Fruit fly (Drosophila melanogaster) whole organism, embryonic: Measurements from ENCODE around the gene Mzt1.
A peak's percentile ranks its signal among the peaks of the same experiment; 100 is the strongest.

Experiments
- CG10431 ChIP-seq: fragments of 200-800 bp; sonication (Bioruptor generic); optimal IDR thresholded peaks from 3 replicates; lab custom pipeline; 2018; ENCODE audit warnings: missing biosample characterization, mild to moderate bottlenecking, missing genetic modification characterization
- CG11504 ChIP-seq: fragments of 200-800 bp; sonication (Bioruptor generic); optimal IDR thresholded peaks from 3 replicates; lab custom pipeline; 2019; ENCODE audit warnings: missing biosample characterization, mild to moderate bottlenecking, missing genetic modification characterization, moderate library complexity
- CG11560 ChIP-seq: fragments of 200-800 bp; sonication (Bioruptor generic); IDR thresholded peaks from 3 replicates; pipeline ENCODE4 v1.3.6; 2022; ENCODE audit warnings: missing biosample characterization, missing genetic modification characterization
- CG11723 ChIP-seq: fragments of 200-800 bp; sonication (Bioruptor generic); optimal IDR thresholded peaks from 2 replicates; lab custom pipeline; 2017; ENCODE audit warnings: missing biosample characterization, mild to moderate bottlenecking, missing genetic modification characterization
- CG12744 ChIP-seq: fragments of 200-800 bp; sonication (Bioruptor generic); optimal IDR thresholded peaks from 2 replicates; lab custom pipeline; 2016; ENCODE audit warnings: missing biosample characterization, missing genetic modification characterization
- CG15514 ChIP-seq: fragments of 200-800 bp; sonication (Bioruptor generic); optimal IDR thresholded peaks from 3 replicates; lab custom pipeline; 2017; ENCODE audit warnings: missing biosample characterization, missing genetic modification characterization, mild to moderate bottlenecking, moderate library complexity, missing genetic modification reagents
- CG15696 ChIP-seq: fragments of 200-800 bp; sonication (Bioruptor generic); optimal IDR thresholded peaks from 2 replicates; lab custom pipeline; 2019; ENCODE audit warnings: missing biosample characterization, mild to moderate bottlenecking, missing genetic modification characterization, moderate library complexity
- CG16779 ChIP-seq: fragments of 200-800 bp; sonication (Bioruptor generic); IDR thresholded peaks from 2 replicates; pipeline ENCODE4 v1.3.6; 2022; ENCODE audit warnings: missing biosample characterization, missing genetic modification characterization
- CG2199 ChIP-seq: fragments of 200-800 bp; sonication (Bioruptor generic); IDR thresholded peaks from 3 replicates; pipeline ENCODE4 v1.3.6; 2022; ENCODE audit warnings: missing biosample characterization, missing genetic modification characterization
- CG2202 ChIP-seq: fragments of 200-800 bp; sonication (Bioruptor generic); optimal IDR thresholded peaks from 2 replicates; lab custom pipeline; 2018; ENCODE audit warnings: missing biosample characterization, mild to moderate bottlenecking, missing genetic modification characterization
- CG30403 ChIP-seq: fragments of 200-800 bp; sonication (Bioruptor generic); optimal IDR thresholded peaks from 3 replicates; lab custom pipeline; 2016; ENCODE audit warnings: missing biosample characterization, missing genetic modification characterization
- CG30431 ChIP-seq: fragments of 200-800 bp; sonication (Bioruptor generic); optimal IDR thresholded peaks from 2 replicates; lab custom pipeline; 2017; ENCODE audit warnings: missing biosample characterization, missing genetic modification characterization
- CG32767 ChIP-seq: fragments of 200-800 bp; sonication (Bioruptor generic); IDR thresholded peaks from 2 replicates; pipeline ENCODE4 v1.3.6; 2022; ENCODE audit warnings: missing biosample characterization, missing genetic modification characterization
- CG3847 ChIP-seq: fragments of 200-800 bp; sonication (Bioruptor generic); IDR thresholded peaks from 2 replicates; pipeline ENCODE4 v1.3.6; 2022; ENCODE audit warnings: missing biosample characterization, missing genetic modification characterization
- CG43689 ChIP-seq: fragments of 200-800 bp; sonication (Bioruptor generic); IDR thresholded peaks from 2 replicates; pipeline ENCODE4 v1.3.6; 2022; ENCODE audit warnings: missing biosample characterization, missing genetic modification characterization
- CG4424 ChIP-seq: fragments of 200-800 bp; sonication (Bioruptor generic); optimal IDR thresholded peaks from 3 replicates; lab custom pipeline; 2016; ENCODE audit warnings: missing biosample characterization, missing genetic modification characterization
- CG4730 ChIP-seq: fragments of 200-800 bp; sonication (Bioruptor generic); IDR thresholded peaks from 2 replicates; pipeline ENCODE4 v1.3.6; 2022; ENCODE audit warnings: missing biosample characterization, missing genetic modification characterization
- CG7556 ChIP-seq: fragments of 200-800 bp; sonication (Bioruptor generic); optimal IDR thresholded peaks from 2 replicates; lab custom pipeline; 2017; ENCODE audit warnings: missing biosample characterization, mild to moderate bottlenecking, missing genetic modification characterization
- CG7839 ChIP-seq: fragments of 200-800 bp; sonication (Bioruptor generic); optimal IDR thresholded peaks from 3 replicates; lab custom pipeline; 2018; ENCODE audit warnings: missing biosample characterization, mild to moderate bottlenecking, missing genetic modification characterization, moderate library complexity
- CG8359 ChIP-seq: fragments of 200-800 bp; sonication (Bioruptor generic); optimal IDR thresholded peaks from 2 replicates; lab custom pipeline; 2017; ENCODE audit warnings: missing biosample characterization, mild to moderate bottlenecking, missing genetic modification characterization, borderline replicate concordance
- CG9215 ChIP-seq: fragments of 200-800 bp; sonication (Bioruptor generic); IDR thresholded peaks from 2 replicates; pipeline ENCODE4 v1.3.6; 2022; ENCODE audit warnings: missing biosample characterization, missing genetic modification characterization
- CG9609 ChIP-seq: fragments of 200-800 bp; sonication (Bioruptor generic); optimal IDR thresholded peaks from 3 replicates; lab custom pipeline; 2016; ENCODE audit warnings: missing biosample characterization, missing genetic modification characterization
- CG9727 ChIP-seq: fragments of 200-800 bp; sonication (Bioruptor generic); optimal IDR thresholded peaks from 3 replicates; lab custom pipeline; 2017; ENCODE audit warnings: missing biosample characterization, mild to moderate bottlenecking, missing genetic modification characterization
- Doc3 ChIP-seq: fragments of 200-800 bp; sonication (Bioruptor generic); IDR thresholded peaks from 3 replicates; pipeline ENCODE4 v1.3.6; 2022; ENCODE audit warnings: missing biosample characterization, missing genetic modification characterization; ENCODE audit not compliant: partially characterized antibody
- Dref ChIP-seq: fragments of 200-800 bp; sonication (Bioruptor generic); IDR thresholded peaks from 2 replicates; pipeline ENCODE4 v1.3.6; 2022; ENCODE audit warnings: missing biosample characterization, missing genetic modification characterization
- Elba2 ChIP-seq: fragments of 200-800 bp; sonication (Bioruptor generic); optimal IDR thresholded peaks from 3 replicates; lab custom pipeline; 2016; ENCODE audit warnings: missing biosample characterization, missing genetic modification characterization
- H15 ChIP-seq: fragments of 200-800 bp; sonication (Bioruptor generic); IDR thresholded peaks from 3 replicates; pipeline ENCODE4 v1.3.6; 2022; ENCODE audit warnings: missing biosample characterization, missing genetic modification characterization
- Hey ChIP-seq: fragments of 200-800 bp; sonication (Bioruptor generic); optimal IDR thresholded peaks from 3 replicates; lab custom pipeline; 2018; ENCODE audit warnings: missing biosample characterization, mild to moderate bottlenecking, missing genetic modification characterization
- Hsf ChIP-seq: fragments of 200-800 bp; sonication (Bioruptor generic); optimal IDR thresholded peaks from 3 replicates; lab custom pipeline; 2016; ENCODE audit warnings: missing biosample characterization, missing genetic modification characterization
- Meics ChIP-seq: fragments of 200-800 bp; sonication (Bioruptor generic); optimal IDR thresholded peaks from 2 replicates; lab custom pipeline; 2017; ENCODE audit warnings: missing biosample characterization, mild to moderate bottlenecking, missing genetic modification characterization
- Nf-YC ChIP-seq: fragments of 200-800 bp; optimal IDR thresholded peaks from 3 replicates; lab custom pipeline; 2019; ENCODE audit warnings: missing biosample characterization, mild to moderate bottlenecking, missing genetic modification characterization, moderate library complexity
- Oaz ChIP-seq: fragments of 200-800 bp; sonication (Bioruptor generic); IDR thresholded peaks from 2 replicates; pipeline ENCODE4 v1.3.6; 2022; ENCODE audit warnings: missing biosample characterization, missing genetic modification characterization
- Ptx1 ChIP-seq: fragments of 200-800 bp; sonication (Bioruptor generic); IDR thresholded peaks from 2 replicates; pipeline ENCODE4 v1.3.6; 2022; ENCODE audit warnings: missing biosample characterization, missing genetic modification characterization
- Rfx ChIP-seq: fragments of 200-800 bp; sonication (Bioruptor generic); IDR thresholded peaks from 2 replicates; pipeline ENCODE4 v1.3.6; 2022; ENCODE audit warnings: missing biosample characterization, missing genetic modification characterization
- ato ChIP-seq: fragments of 200-800 bp; sonication (Bioruptor generic); IDR thresholded peaks from 2 replicates; pipeline ENCODE4 v1.3.6; 2022; ENCODE audit warnings: missing biosample characterization, missing genetic modification characterization; ENCODE audit not compliant: partially characterized antibody
- gce ChIP-seq: fragments of 200-800 bp; sonication (Bioruptor generic); IDR thresholded peaks from 3 replicates; pipeline ENCODE4 v1.3.6; 2022; ENCODE audit warnings: missing biosample characterization, missing genetic modification characterization
- gcm2 ChIP-seq: fragments of 200-800 bp; sonication (Bioruptor generic); optimal IDR thresholded peaks from 2 replicates; lab custom pipeline; 2016; ENCODE audit warnings: missing biosample characterization, missing genetic modification characterization
- gfzf ChIP-seq: fragments of 200-800 bp; sonication (Bioruptor generic); optimal IDR thresholded peaks from 2 replicates; lab custom pipeline; 2016; ENCODE audit warnings: missing biosample characterization, mild to moderate bottlenecking, missing genetic modification characterization, moderate library complexity
- grau ChIP-seq: fragments of 200-800 bp; optimal IDR thresholded peaks from 3 replicates; lab custom pipeline; 2019; ENCODE audit warnings: missing biosample characterization, mild to moderate bottlenecking, missing genetic modification characterization, moderate library complexity
- klu ChIP-seq: fragments of 200-800 bp; sonication (Bioruptor generic); IDR thresholded peaks from 2 replicates; pipeline ENCODE4 v1.3.6; 2022; ENCODE audit warnings: missing biosample characterization, missing genetic modification characterization
- kni ChIP-seq: fragments of 200-800 bp; sonication (Bioruptor generic); optimal IDR thresholded peaks from 3 replicates; lab custom pipeline; 2017; ENCODE audit warnings: mild to moderate bottlenecking, missing biosample characterization, missing genetic modification reagents, missing genetic modification characterization
- knrl ChIP-seq: fragments of 200-800 bp; sonication (Bioruptor generic); IDR thresholded peaks from 3 replicates; pipeline ENCODE4 v1.3.6; 2022; ENCODE audit warnings: missing biosample characterization, missing genetic modification characterization; ENCODE audit not compliant: partially characterized antibody
- pnt ChIP-seq: fragments of 200-800 bp; sonication (Bioruptor generic); optimal IDR thresholded peaks from 3 replicates; lab custom pipeline; 2016; ENCODE audit warnings: missing biosample characterization, missing genetic modification characterization
- psq ChIP-seq: fragments of 200-800 bp; sonication (Bioruptor generic); optimal IDR thresholded peaks from 2 replicates; lab custom pipeline; 2017; ENCODE audit warnings: missing biosample characterization, missing genetic modification characterization
- ro ChIP-seq: fragments of 200-800 bp; sonication (Bioruptor generic); IDR thresholded peaks from 2 replicates; pipeline ENCODE4 v1.3.6; 2022; ENCODE audit warnings: missing biosample characterization, missing genetic modification characterization
- row ChIP-seq: fragments of 200-800 bp; sonication (Bioruptor generic); IDR thresholded peaks from 3 replicates; pipeline ENCODE4 v1.3.6; 2022; ENCODE audit warnings: missing biosample characterization, missing genetic modification characterization
- sens ChIP-seq: fragments of 200-800 bp; sonication (Bioruptor generic); peaks from one replicate; lab custom pipeline; 2016; ENCODE audit warnings: missing biosample characterization, missing genetic modification characterization
- shn ChIP-seq: fragments of 200-800 bp; sonication (Bioruptor generic); optimal IDR thresholded peaks from 3 replicates; lab custom pipeline; 2016; ENCODE audit warnings: missing biosample characterization, missing genetic modification characterization
- sna ChIP-seq: fragments of 200-800 bp; sonication (Bioruptor generic); IDR thresholded peaks from 2 replicates; pipeline ENCODE4 v1.3.6; 2022; ENCODE audit warnings: missing biosample characterization, missing genetic modification characterization; ENCODE audit not compliant: partially characterized antibody
- unpg ChIP-seq: fragments of 200-800 bp; sonication (Bioruptor generic); optimal IDR thresholded peaks from 3 replicates; lab custom pipeline; 2018; ENCODE audit warnings: missing biosample characterization, mild to moderate bottlenecking, missing genetic modification characterization, moderate library complexity

Mzt1 gene

DNA sequence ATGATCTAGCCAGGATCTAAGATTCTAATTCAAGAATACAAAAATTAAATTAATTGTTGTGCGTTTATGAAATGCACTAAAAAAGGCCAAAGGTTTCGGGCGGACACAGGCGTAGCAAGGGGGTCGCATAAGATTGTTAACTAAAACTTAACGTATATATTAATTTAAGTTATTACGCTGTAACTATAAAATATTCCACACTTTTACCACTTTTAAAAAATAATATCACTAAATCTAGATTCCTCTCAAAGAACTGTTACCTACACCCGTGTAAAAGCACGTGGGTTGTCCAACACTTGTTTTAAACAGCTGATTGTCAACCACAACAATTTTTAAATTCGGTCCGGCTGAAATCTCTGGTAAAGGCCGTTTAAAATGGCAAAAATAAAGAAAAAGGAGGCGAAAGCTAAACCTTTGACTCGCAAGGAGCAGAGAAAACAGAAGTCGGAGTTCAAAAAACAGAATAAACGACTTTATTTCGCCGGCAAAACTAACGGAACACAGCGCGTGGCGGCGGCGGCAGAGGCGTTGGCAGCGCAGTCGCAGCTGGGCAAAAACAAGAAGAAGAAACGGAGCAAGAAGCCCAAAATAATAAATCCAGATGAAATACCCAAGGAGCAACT is 15.5 kb upstream of the Mzt1 start, which contains the start of the genes mRpL23 and CG9004 (continued):
- TF ChIP-seq H15 (GFP tag; lab: Robert Waterston, UW) (peak; percentile 100), sna (peak; percentile 30; the same call in 1 of the 2 replicates), CG10431 (GFP tag; lab: Kevin White, UChicago) (peak; percentile 95), CG11504 (tag; lab: Kevin White, UChicago) (peak; percentile 98), CG2202 (tag; lab: Kevin White, UChicago) (peak; percentile 98), CG7556 (peak; percentile 98), CG12744 (GFP tag; lab: Kevin White, UChicago) (peak; percentile 98), Oaz (GFP tag; lab: Robert Waterston, UW) (peak; percentile 99), CG15514 (peak; percentile 95), CG8359 (GFP tag; lab: Kevin White, UChicago) (peak; percentile 93), Doc3 (no peak), Nf-YC (tag; lab: Kevin White, UChicago) (peak; percentile 90), ato (GFP tag; lab: Robert Waterston, UW) (no peak), CG16779 (GFP tag; lab: Robert Waterston, UW) (peak; percentile 99), CG9609 (peak; percentile 98), klu (GFP tag; lab: Robert Waterston, UW) (peak; percentile 99), kni (GFP tag; lab: Kevin White, UChicago) (peak; percentile 92), knrl (GFP tag; lab: Robert Waterston, UW) (peak; percentile 34; the same call in 1 of the 3 replicates), CG4730 (GFP tag; lab: Robert Waterston, UW) (peak; percentile 100), CG11723 (GFP tag; lab: Kevin White, UChicago) (peak; percentile 96), Dref (GFP tag; lab: Robert Waterston, UW) (peak; percentile 52), CG32767 (peak; percentile 99), CG9727 (GFP tag; lab: Kevin White, UChicago) (peak; percentile 99), gfzf (GFP tag; lab: Kevin White, UChicago) (peak; percentile 75), CG43689 (peak; percentile 99), Elba2 (peak; percentile 95), CG30403 (peak; percentile 100), CG2199 (peak; percentile 99), Hsf (peak; percentile 100), CG7839 (tag; lab: Kevin White, UChicago) (peak; percentile 99), sens (GFP tag; lab: Kevin White, UChicago) (peak; percentile 100), Meics (GFP tag; lab: Kevin White, UChicago) (peak; percentile 99), psq (GFP tag; lab: Kevin White, UChicago) (peak; percentile 96), gce (GFP tag; lab: Robert Waterston, UW) (peak; percentile 99), pnt (GFP tag; lab: Kevin White, UChicago) (peak; percentile 99), CG3847 (GFP tag; lab: Robert Waterston, UW) (peak; percentile 100), shn (GFP tag; lab: Kevin White, UChicago) (peak; percentile 97), row (GFP tag; lab: Robert Waterston, UW) (peak; percentile 100), CG9215 (GFP tag; lab: Robert Waterston, UW) (peak; percentile 99), Rfx (GFP tag; lab: Robert Waterston, UW) (peak; percentile 100), gcm2 (GFP tag; lab: Kevin White, UChicago) (peak; percentile 97), CG11560 (tag; lab: Robert Waterston, UW) (peak; percentile 95), Hey (tag; lab: Kevin White, UChicago) (peak; percentile 94), CG30431 (GFP tag; lab: Kevin White, UChicago) (peak; percentile 99), CG15696 (tag; lab: Kevin White, UChicago) (peak; percentile 99), ro (GFP tag; lab: Robert Waterston, UW) (peak; percentile 99), Ptx1 (GFP tag; lab: Robert Waterston, UW) (peak; percentile 100), CG4424 (GFP tag; lab: Kevin White, UChicago) (peak; percentile 99), unpg (GFP tag; lab: Kevin White, UChicago) (peak; percentile 99), grau (tag; lab: Kevin White, UChicago) (peak; percentile 98)
